Worm (Caenorhabditis elegans): Measurements from ENCODE around the gene gpa-6.

DNA sequence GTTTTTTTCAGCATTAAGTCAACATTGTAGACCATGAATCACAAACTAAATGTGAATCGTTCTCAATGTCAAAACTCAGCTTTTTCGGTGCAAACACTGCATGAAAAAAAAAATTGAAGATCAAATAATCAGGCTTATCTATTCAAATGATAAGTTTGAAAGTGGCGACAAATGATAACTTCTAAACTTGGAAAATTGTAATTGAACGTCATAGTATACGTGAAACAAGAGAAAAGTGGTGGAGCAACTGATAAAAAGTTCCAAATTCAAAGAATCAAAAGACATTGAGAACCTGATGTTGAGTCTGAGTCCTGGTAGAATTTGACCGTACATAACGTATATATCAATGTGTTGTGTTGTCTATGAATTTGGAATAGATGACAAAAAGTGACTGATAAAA lies 27.8 kb upstream of the gpa-6 start:
- no peak for TF ChIP-seq snpc-3.4 (tag; optimal IDR thresholded peaks at IDR 0.05)
- TF ChIP-seq tlf-1 (GFP tag; optimal IDR thresholded peaks at IDR 0.05) = no peak
- no peak for TF ChIP-seq dox-1 (GFP tag; IDR thresholded peaks at IDR 0.05)
- TF ChIP-seq lir-1 (GFP tag; conservative IDR thresholded peaks at IDR 0.05) = no peak
- TF ChIP-seq lin-40 (tag; optimal IDR thresholded peaks at IDR 0.05) = no peak
- no peak for TF ChIP-seq unc-62 (GFP tag; optimal IDR thresholded peaks at IDR 0.05)
- TF ChIP-seq xnd-1 (tag; optimal IDR thresholded peaks at IDR 0.05) = no peak
- TF ChIP-seq lag-1 (GFP tag; IDR thresholded peaks at IDR 0.05) = no peak
